Fruit fly (Drosophila melanogaster): Measurements from ENCODE around the gene CG45218.
A peak's percentile ranks its signal among the peaks of the same experiment; 100 is the strongest.

The CG45218 gene

dm6 chr3R:15243046-15243356 lies 47.6 kb downstream of the CG45218 start:
- TF ChIP-seq sv (GFP tag; optimal IDR thresholded peaks at IDR 0.05) (no peak), dmrt93B (GFP tag; optimal IDR thresholded peaks at IDR 0.05) (no peak), Myc (optimal IDR thresholded peaks at IDR 0.05) (no peak), Dfd (GFP tag; optimal IDR thresholded peaks at IDR 0.05) (no peak), HLH106 (tag; optimal IDR thresholded peaks at IDR 0.05) (no peak), OdsH (GFP tag; optimal IDR thresholded peaks at IDR 0.05) (no peak), Mio (GFP tag; optimal IDR thresholded peaks at IDR 0.05) (no peak), Hnf4 (GFP tag; optimal IDR thresholded peaks at IDR 0.05) (no peak), usp (GFP tag; optimal IDR thresholded peaks at IDR 0.05) (no peak)

- no peak for TF ChIP-seq tai (GFP tag; optimal IDR thresholded peaks at IDR 0.05)
- peak; percentile 64 for TF ChIP-seq Vsx2 (GFP tag; optimal IDR thresholded peaks at IDR 0.05; ENCODE audit: partially characterized antibody)
- TF ChIP-seq psq (GFP tag; optimal IDR thresholded peaks at IDR 0.05) = no peak
- peak in 1 of 2 experiments; percentile 9 for TF ChIP-seq foxo (GFP tag; optimal IDR thresholded peaks at IDR 0.05)
- no peak for TF ChIP-seq Abd-B (GFP tag; optimal IDR thresholded peaks at IDR 0.05)
- peak; percentile 24 for TF ChIP-seq jim (GFP tag; optimal IDR thresholded peaks at IDR 0.05)
- peak; percentile 46 for TF ChIP-seq Sp1 (GFP tag; optimal IDR thresholded peaks at IDR 0.05)
- no peak for TF ChIP-seq Rel (GFP tag; optimal IDR thresholded peaks at IDR 0.05)
- TF ChIP-seq Rel (tag; optimal IDR thresholded peaks at IDR 0.05) = peak; percentile 4
- peak; percentile 92 for TF ChIP-seq N (GFP tag; optimal IDR thresholded peaks at IDR 0.05)
- peak; percentile 32 for TF ChIP-seq OdsH (GFP tag; optimal IDR thresholded peaks at IDR 0.05)
- TF ChIP-seq dmrt93B (GFP tag; optimal IDR thresholded peaks at IDR 0.05) = peak; percentile 68
- peak; percentile 64 for TF ChIP-seq sv (GFP tag; optimal IDR thresholded peaks at IDR 0.05)
- TF ChIP-seq pan (optimal IDR thresholded peaks at IDR 0.05) = no peak
- peak; percentile 5 for TF ChIP-seq Hr83 (GFP tag; optimal IDR thresholded peaks at IDR 0.05; ENCODE audit: poor library complexity, severe bottlenecking)
- peak; percentile 54 for TF ChIP-seq h (GFP tag; optimal IDR thresholded peaks at IDR 0.05)
- no peak for TF ChIP-seq dl (GFP tag; optimal IDR thresholded peaks at IDR 0.05; ENCODE audit: insufficient read depth in 1 of 2, partially characterized antibody in 2 of 2)
- TF ChIP-seq Dif (GFP tag; optimal IDR thresholded peaks at IDR 0.05; ENCODE audit: partially characterized antibody) = peak; percentile 68
- peak; percentile 64 for TF ChIP-seq Hnf4 (GFP tag; optimal IDR thresholded peaks at IDR 0.05)
- peak; percentile 60 for TF ChIP-seq ey (GFP tag; optimal IDR thresholded peaks at IDR 0.05)
- TF ChIP-seq CG9705 (GFP tag; optimal IDR thresholded peaks at IDR 0.05) = peak; percentile 54
- TF ChIP-seq Hr78 (GFP tag; optimal IDR thresholded peaks at IDR 0.05) = peak; percentile 46
- TF ChIP-seq HLH106 (tag; optimal IDR thresholded peaks at IDR 0.05) = peak; percentile 79
- peak; percentile 72 for TF ChIP-seq woc (GFP tag; optimal IDR thresholded peaks at IDR 0.05)
Observed at dm6 chr3R:15242186-15243045, 48.2 kb downstream of the CG45218 start, which contains the start of the genes tefu and Hsc70-4. TSS of gene tefu (minus strand) at chr3R:15242236. TSS of gene Hsc70-4 (plus strand) at chr3R:15242687.
